Worm (Caenorhabditis elegans) whole organism, L3 larva: ENCODE data around the gene col-36.

Experiments used
- elt-3 ChIP-seq, 3 experiments: fragments of 150-350 bp in 1 of 3; sonication (generic microtip) in 2 of 3; optimal IDR thresholded peaks; 2 replicates in 2 of 3; 4 replicates in 1 of 3; lab custom pipeline; 2014 to 2017; ENCODE audit warnings: missing biosample characterization in 3 of 3, missing genetic modification characterization in 3 of 3
- fkh-10 ChIP-seq: sonication (generic microtip); optimal IDR thresholded peaks from 2 replicates; lab custom pipeline; 2017; ENCODE audit warnings: missing biosample characterization, missing genetic modification reagents, missing genetic modification characterization
- fkh-2 ChIP-seq: fragments of 150-350 bp; optimal IDR thresholded peaks from 2 replicates; lab custom pipeline; 2014; ENCODE audit warnings: missing biosample characterization, missing genetic modification reagents, missing genetic modification characterization
- jun-1 ChIP-seq: fragments of 150-350 bp; optimal IDR thresholded peaks from 2 replicates; lab custom pipeline; 2014; ENCODE audit warnings: missing biosample characterization, missing genetic modification reagents, missing genetic modification characterization
- mdl-1 ChIP-seq: fragments of 150-350 bp; optimal IDR thresholded peaks from 2 replicates; lab custom pipeline; 2014; ENCODE audit warnings: missing biosample characterization, missing genetic modification characterization
- nhr-25 ChIP-seq: sonication (generic microtip); optimal IDR thresholded peaks from 2 replicates; lab custom pipeline; 2017; ENCODE audit warnings: missing biosample characterization, missing genetic modification characterization
- nhr-28 ChIP-seq: fragments of 150-350 bp; optimal IDR thresholded peaks from 2 replicates; lab custom pipeline; 2014; ENCODE audit warnings: missing biosample characterization, missing genetic modification characterization
- nhr-67 ChIP-seq: fragments of 150-350 bp; optimal IDR thresholded peaks from 2 replicates; lab custom pipeline; 2014; ENCODE audit warnings: missing biosample characterization, missing genetic modification characterization
- sea-2 ChIP-seq: fragments of 150-350 bp; sonication (generic microtip); optimal IDR thresholded peaks from 4 replicates; lab custom pipeline; 2014; ENCODE audit warnings: missing biosample characterization, missing genetic modification reagents, missing genetic modification characterization
- zag-1 ChIP-seq: fragments of 150-350 bp; optimal IDR thresholded peaks from 2 replicates; lab custom pipeline; 2014; ENCODE audit warnings: missing biosample characterization, missing genetic modification characterization

col-36 gene

DNA sequence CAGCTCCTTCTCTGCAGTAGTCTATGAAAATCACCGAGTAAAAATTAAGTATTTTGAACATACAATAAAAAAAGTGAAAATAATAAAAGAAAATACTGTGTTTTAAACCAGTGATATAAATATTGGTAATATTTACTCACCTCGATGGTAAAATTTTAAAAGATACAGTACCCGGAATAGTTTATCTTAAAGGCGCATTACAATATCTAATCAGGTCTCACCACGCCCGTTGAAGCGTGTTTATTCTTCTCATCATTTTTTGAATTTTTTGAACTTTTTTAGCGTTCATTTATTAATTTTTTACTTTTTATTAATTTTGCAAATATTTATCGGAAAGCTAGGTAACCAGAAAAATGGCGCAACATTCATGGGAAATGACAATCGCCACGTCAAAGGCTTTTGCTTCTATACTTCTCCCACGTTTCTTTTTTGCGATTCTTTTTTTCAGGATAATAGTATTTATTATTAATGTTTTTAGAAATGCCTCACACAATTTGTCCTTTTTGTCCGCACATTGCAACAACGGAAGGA is 46.8 kb downstream of the col-36 start, which contains the start of gene F10E7.2:
Gene F10E7.2 (plus strand): TSS at position 481 of the 531 bp plus-strand sequence.
- TF ChIP-seq nhr-67 (tag; lab: Kevin White, UChicago) (no peak), sea-2 (GFP tag; lab: Kevin White, UChicago) (no peak), elt-3 (tag; optimal IDR thresholded peaks at IDR 0.05; lab: Kevin White, UChicago) (no peak), zag-1 (tag; lab: Kevin White, UChicago) (no peak)
- TF ChIP-seq, all 47 proteins: peak for 0

DNA sequence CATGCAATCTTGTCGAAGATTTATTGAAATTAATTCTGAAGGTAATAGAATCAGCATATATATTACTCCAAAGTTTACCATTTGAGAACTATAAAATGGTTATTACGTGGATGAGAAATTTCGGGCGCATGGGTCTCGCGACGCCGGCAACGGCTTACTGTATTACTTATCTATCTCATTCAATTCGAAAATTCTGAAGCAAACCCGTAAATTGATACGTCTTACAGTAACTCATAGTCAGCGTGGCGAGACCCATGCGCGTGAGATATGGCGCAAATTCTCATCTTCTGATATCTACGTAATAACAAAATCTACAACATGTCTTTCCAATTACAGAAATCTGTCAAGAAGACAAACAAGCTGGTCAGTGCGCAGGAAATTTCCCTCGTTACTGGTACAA is 49.1 kb downstream of the col-36 start:
- TF ChIP-seq mdl-1 (tag; lab: Kevin White, UChicago) (no peak), fkh-2 (no peak), nhr-28 (tag; lab: Kevin White, UChicago) (no peak), fkh-10 (no peak), jun-1 (tag; lab: Kevin White, UChicago) (no peak), elt-3 (tag; optimal IDR thresholded peaks at IDR 0.05; lab: Kevin White, UChicago) (no peak), nhr-25 (tag; lab: Kevin White, UChicago) (no peak)
